Worm (Caenorhabditis elegans) whole organism, L3 larva: ENCODE data around the gene sid-2.

Experiments used
- R02D3.7 ChIP-seq: fragments of 150-350 bp; optimal IDR thresholded peaks from 2 replicates; lab custom pipeline; 2014; ENCODE audit warnings: missing biosample characterization, missing genetic modification characterization
- ZK546.5 ChIP-seq: sonication (generic microtip); optimal IDR thresholded peaks from 2 replicates; lab custom pipeline; 2017; ENCODE audit warnings: missing biosample characterization, missing genetic modification characterization
- aly-2 ChIP-seq: fragments of 150-350 bp; optimal IDR thresholded peaks from 2 replicates; lab custom pipeline; 2014; ENCODE audit warnings: missing biosample characterization, missing genetic modification characterization
- ceh-16 ChIP-seq: sonication (generic microtip); optimal IDR thresholded peaks from 2 replicates; lab custom pipeline; 2017; ENCODE audit warnings: missing biosample characterization, missing genetic modification characterization
- ceh-28 ChIP-seq: fragments of 150-350 bp; optimal IDR thresholded peaks from 2 replicates; lab custom pipeline; 2014; ENCODE audit warnings: missing biosample characterization, missing genetic modification reagents, missing genetic modification characterization
- ceh-82 ChIP-seq: fragments of 150-350 bp; optimal IDR thresholded peaks from 2 replicates; lab custom pipeline; 2014; ENCODE audit warnings: missing biosample characterization, missing genetic modification characterization
- egl-27 ChIP-seq: sonication (generic microtip); optimal IDR thresholded peaks from 4 replicates; lab custom pipeline; 2017; ENCODE audit warnings: missing biosample characterization, missing genetic modification reagents, missing genetic modification characterization
- egl-5 ChIP-seq: fragments of 150-350 bp; optimal IDR thresholded peaks from 2 replicates; lab custom pipeline; 2017; ENCODE audit warnings: missing biosample characterization, missing genetic modification reagents, missing genetic modification characterization, inconsistent platforms
- elt-2 ChIP-seq: sonication (generic microtip); optimal IDR thresholded peaks from 2 replicates; lab custom pipeline; 2016; ENCODE audit warnings: missing genetic modification reagents, mild to moderate bottlenecking, missing genetic modification characterization, missing compliant biosample characterization
- elt-3 ChIP-seq, 3 experiments: fragments of 150-350 bp in 1 of 3; sonication (generic microtip) in 2 of 3; optimal IDR thresholded peaks; 2 replicates in 2 of 3; 4 replicates in 1 of 3; lab custom pipeline; 2014 to 2017; ENCODE audit warnings: missing biosample characterization in 3 of 3, missing genetic modification characterization in 3 of 3
- eor-1 ChIP-seq, 2 experiments: fragments of 150-350 bp; optimal IDR thresholded peaks; 2 replicates each; lab custom pipeline; 2014 to 2018; ENCODE audit warnings: missing biosample characterization in 2 of 2, missing genetic modification characterization in 2 of 2
- fkh-10 ChIP-seq: sonication (generic microtip); optimal IDR thresholded peaks from 2 replicates; lab custom pipeline; 2017; ENCODE audit warnings: missing biosample characterization, missing genetic modification reagents, missing genetic modification characterization
- fkh-2 ChIP-seq: fragments of 150-350 bp; optimal IDR thresholded peaks from 2 replicates; lab custom pipeline; 2014; ENCODE audit warnings: missing biosample characterization, missing genetic modification reagents, missing genetic modification characterization
- fos-1 ChIP-seq: fragments of 150-350 bp; optimal IDR thresholded peaks from 2 replicates; lab custom pipeline; 2014; ENCODE audit warnings: missing biosample characterization, missing genetic modification characterization
- hmg-11 ChIP-seq: sonication (generic microtip); optimal IDR thresholded peaks from 2 replicates; lab custom pipeline; 2016; ENCODE audit warnings: missing genetic modification characterization, missing compliant biosample characterization
- jun-1 ChIP-seq: fragments of 150-350 bp; optimal IDR thresholded peaks from 2 replicates; lab custom pipeline; 2014; ENCODE audit warnings: missing biosample characterization, missing genetic modification reagents, missing genetic modification characterization
- lin-15B ChIP-seq: fragments of 150-350 bp; optimal IDR thresholded peaks from 2 replicates; lab custom pipeline; 2014; ENCODE audit warnings: missing biosample characterization, missing genetic modification characterization
- lin-39 ChIP-seq: fragments of 150-350 bp; optimal IDR thresholded peaks from 2 replicates; lab custom pipeline; 2018; ENCODE audit warnings: missing biosample characterization, missing genetic modification reagents, missing genetic modification characterization
- lsy-12 ChIP-seq: sonication (generic microtip); optimal IDR thresholded peaks from 2 replicates; lab custom pipeline; 2016; ENCODE audit warnings: mild to moderate bottlenecking, missing genetic modification characterization, missing compliant biosample characterization
- mdl-1 ChIP-seq: fragments of 150-350 bp; optimal IDR thresholded peaks from 2 replicates; lab custom pipeline; 2014; ENCODE audit warnings: missing biosample characterization, missing genetic modification characterization
- mml-1 ChIP-seq: fragments of 150-350 bp; sonication (generic microtip); optimal IDR thresholded peaks from 3 replicates; lab custom pipeline; 2014; ENCODE audit warnings: missing biosample characterization, missing genetic modification characterization
- nfya-1 ChIP-seq: sonication (generic microtip); optimal IDR thresholded peaks from 2 replicates; lab custom pipeline; 2017; ENCODE audit warnings: missing genetic modification characterization, mild to moderate bottlenecking, missing compliant biosample characterization, antibody characterized with exemption, moderate library complexity; ENCODE audit not compliant: insufficient read depth
- nhr-23 ChIP-seq: fragments of 150-350 bp; optimal IDR thresholded peaks from 2 replicates; lab custom pipeline; 2014; ENCODE audit warnings: missing biosample characterization, missing genetic modification reagents, missing genetic modification characterization
- nhr-237 ChIP-seq: fragments of 150-350 bp; optimal IDR thresholded peaks from 2 replicates; lab custom pipeline; 2014; ENCODE audit warnings: missing biosample characterization, missing genetic modification characterization
- nhr-43 ChIP-seq: sonication (generic microtip); optimal IDR thresholded peaks from 2 replicates; lab custom pipeline; 2016; ENCODE audit warnings: mild to moderate bottlenecking, missing genetic modification characterization, missing compliant biosample characterization; ENCODE audit not compliant: poor library complexity, severe bottlenecking
- nhr-67 ChIP-seq: fragments of 150-350 bp; optimal IDR thresholded peaks from 2 replicates; lab custom pipeline; 2014; ENCODE audit warnings: missing biosample characterization, missing genetic modification characterization
- nhr-76 ChIP-seq: fragments of 150-350 bp; sonication (generic microtip); optimal IDR thresholded peaks from 5 replicates; lab custom pipeline; 2014; ENCODE audit warnings: missing biosample characterization, missing genetic modification characterization
- nhr-77 ChIP-seq: fragments of 150-350 bp; optimal IDR thresholded peaks from 2 replicates; lab custom pipeline; 2014; ENCODE audit warnings: missing biosample characterization, missing genetic modification characterization
- pha-4 ChIP-seq: fragments of 150-350 bp; optimal IDR thresholded peaks from 2 replicates; lab custom pipeline; 2014; ENCODE audit warnings: missing biosample characterization, missing genetic modification reagents, missing genetic modification characterization
- pqm-1 ChIP-seq: fragments of 150-350 bp; optimal IDR thresholded peaks from 2 replicates; lab custom pipeline; 2017; ENCODE audit warnings: missing biosample characterization, missing genetic modification characterization, inconsistent platforms
- sea-2 ChIP-seq: fragments of 150-350 bp; sonication (generic microtip); optimal IDR thresholded peaks from 4 replicates; lab custom pipeline; 2014; ENCODE audit warnings: missing biosample characterization, missing genetic modification reagents, missing genetic modification characterization
- skn-1 ChIP-seq: fragments of 150-350 bp; optimal IDR thresholded peaks from 2 replicates; lab custom pipeline; 2014; ENCODE audit warnings: missing biosample characterization, missing genetic modification characterization
- tbx-2 ChIP-seq: sonication (generic microtip); optimal IDR thresholded peaks from 2 replicates; lab custom pipeline; 2016; ENCODE audit warnings: mild to moderate bottlenecking, missing genetic modification characterization, missing compliant biosample characterization
- zag-1 ChIP-seq: fragments of 150-350 bp; optimal IDR thresholded peaks from 2 replicates; lab custom pipeline; 2014; ENCODE audit warnings: missing biosample characterization, missing genetic modification characterization
- ztf-11 ChIP-seq: fragments of 150-350 bp; optimal IDR thresholded peaks from 2 replicates; lab custom pipeline; 2014; ENCODE audit warnings: missing biosample characterization, missing genetic modification characterization
- ztf-4 ChIP-seq: fragments of 150-350 bp; optimal IDR thresholded peaks from 2 replicates; lab custom pipeline; 2014; ENCODE audit warnings: missing biosample characterization, missing genetic modification characterization

sid-2 gene

DNA sequence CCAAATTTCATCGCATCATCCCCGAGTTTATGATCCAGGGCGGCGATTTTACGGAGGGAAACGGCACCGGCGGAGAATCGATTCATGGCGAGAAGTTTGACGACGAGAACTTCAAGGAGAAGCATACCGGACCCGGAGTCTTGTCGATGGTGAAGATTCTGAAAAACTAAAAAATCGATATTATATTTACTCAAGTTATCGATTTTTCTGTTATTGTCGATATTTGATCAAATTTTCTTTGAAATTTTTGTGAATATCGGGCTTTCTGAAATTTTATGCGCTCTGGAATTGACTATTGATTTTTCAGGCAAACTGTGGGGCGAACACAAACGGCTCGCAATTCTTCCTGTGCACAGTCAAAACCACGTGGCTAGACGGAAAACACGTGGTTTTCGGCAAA is 13.9 kb downstream of the sid-2 start:
- peak; percentile 57 for TF ChIP-seq ceh-28 (tag; lab: Kevin White, UChicago)
- TF ChIP-seq tbx-2 = no peak
- TF ChIP-seq nhr-23 (tag; lab: Kevin White, UChicago) = no peak
- no peak for TF ChIP-seq skn-1
- no peak for TF ChIP-seq aly-2 (tag; lab: Kevin White, UChicago)
- no peak for TF ChIP-seq nhr-77 (tag; lab: Kevin White, UChicago)

DNA sequence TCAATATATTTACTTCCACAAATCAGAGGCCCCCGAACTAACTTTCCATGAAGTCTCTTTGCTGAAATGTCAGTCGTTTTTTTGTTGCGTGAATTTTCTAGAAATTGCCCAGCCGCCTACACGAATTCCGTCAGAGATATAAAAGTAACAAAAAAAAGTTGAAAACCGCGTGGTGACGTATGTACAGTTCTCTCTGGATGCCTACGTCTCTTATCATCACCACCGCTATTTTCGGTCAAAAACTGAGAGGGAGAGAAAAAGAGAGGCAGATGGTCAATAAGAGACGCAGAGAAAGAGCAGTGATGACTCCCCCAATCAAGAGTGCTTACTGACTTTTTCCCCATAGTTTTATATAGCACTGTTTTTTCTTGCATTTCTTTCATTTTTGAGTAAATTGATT is 14.8 kb downstream of the sid-2 start:
- TF ChIP-seq pha-4 (tag; lab: Kevin White, UChicago) = peak; percentile 96
- peak; percentile 9 for TF ChIP-seq lsy-12 (tag; lab: Kevin White, UChicago)
- TF ChIP-seq jun-1 (tag; lab: Kevin White, UChicago) = peak; percentile 10
- no peak for TF ChIP-seq ztf-11 (tag; lab: Kevin White, UChicago)
- TF ChIP-seq ceh-28 (tag; lab: Kevin White, UChicago) = peak; percentile 51
- TF ChIP-seq nhr-43 (tag; lab: Kevin White, UChicago) = peak; percentile 9
- TF ChIP-seq egl-27 (tag; lab: Kevin White, UChicago) = peak; percentile 52
- no peak for TF ChIP-seq ztf-4 (tag; lab: Kevin White, UChicago)
- peak; percentile 74 for TF ChIP-seq elt-2 (tag; lab: Kevin White, UChicago)
- TF ChIP-seq skn-1 = peak; percentile 72
- no peak for TF ChIP-seq zag-1 (tag; lab: Kevin White, UChicago)
- peak; percentile 61 for TF ChIP-seq pqm-1 (tag; lab: Kevin White, UChicago)
- TF ChIP-seq nfya-1 = peak; percentile 52

DNA sequence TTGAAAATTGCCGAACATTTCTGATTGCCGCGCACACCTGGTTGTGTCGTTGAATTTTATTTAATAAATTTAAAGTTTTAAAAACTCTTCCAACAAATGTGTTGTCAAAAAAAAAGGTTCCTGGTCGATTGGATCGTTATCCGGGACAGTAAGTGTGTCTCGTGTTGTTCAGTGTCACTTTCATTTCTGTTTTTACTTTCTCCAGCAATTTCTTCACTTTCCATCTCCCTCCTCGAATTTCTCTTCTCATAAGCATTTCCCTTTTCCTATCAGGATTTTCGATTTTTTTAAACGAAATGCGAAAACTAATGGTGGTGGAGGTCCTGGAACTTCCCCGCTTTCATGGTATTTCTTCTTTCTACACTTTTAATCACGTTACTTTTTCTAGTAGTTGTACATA is 16.3 kb downstream of the sid-2 start:
- no peak for TF ChIP-seq ceh-82
- TF ChIP-seq nhr-23 (tag; lab: Kevin White, UChicago) = peak; percentile 14
- no peak for TF ChIP-seq sea-2 (GFP tag; lab: Kevin White, UChicago)
- no peak for TF ChIP-seq elt-2 (tag; lab: Kevin White, UChicago)
- TF ChIP-seq nhr-67 (tag; lab: Kevin White, UChicago) = no peak
- no peak for TF ChIP-seq fkh-10 (GFP tag; lab: Kevin White, UChicago)

DNA sequence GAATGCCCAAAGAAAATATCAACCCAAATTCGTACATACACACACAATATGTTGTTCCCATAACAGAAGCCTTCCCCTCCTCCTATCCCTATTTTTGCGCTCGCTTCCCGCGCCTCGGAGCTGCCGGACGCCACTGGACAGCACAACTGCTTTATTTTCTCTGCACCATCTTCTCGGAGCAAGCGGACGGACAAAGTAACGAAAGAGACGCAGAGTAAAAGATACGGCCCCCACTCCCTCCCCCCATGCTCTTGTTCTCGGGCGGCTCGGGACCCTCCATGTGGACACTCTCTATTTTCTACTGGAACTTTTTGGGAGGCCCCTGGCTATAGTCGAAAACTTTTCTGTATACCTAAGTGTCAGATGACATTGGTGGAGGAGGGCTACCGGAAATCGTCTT is 18.6 kb downstream of the sid-2 start:
- TF ChIP-seq fos-1 (tag; lab: Kevin White, UChicago) = no peak
- no peak for TF ChIP-seq skn-1
- no peak for TF ChIP-seq nhr-23 (tag; lab: Kevin White, UChicago)
- TF ChIP-seq hmg-11 = peak; percentile 60
- TF ChIP-seq ceh-28 (tag; lab: Kevin White, UChicago) = no peak
- TF ChIP-seq fkh-10 (GFP tag; lab: Kevin White, UChicago) = peak; percentile 0
- TF ChIP-seq pha-4 (tag; lab: Kevin White, UChicago) = no peak
- TF ChIP-seq nhr-77 (tag; lab: Kevin White, UChicago) = no peak
- no peak for TF ChIP-seq ztf-11 (tag; lab: Kevin White, UChicago)
- TF ChIP-seq egl-5 (tag; lab: Kevin White, UChicago) = no peak
- TF ChIP-seq lin-15B (tag; lab: Kevin White, UChicago) = peak; percentile 22
- no peak for TF ChIP-seq nhr-76 (tag; lab: Kevin White, UChicago)
- peak; percentile 51 for TF ChIP-seq lin-39 (tag; lab: Kevin White, UChicago)
- no peak for TF ChIP-seq mdl-1
- TF ChIP-seq ZK546.5 (tag; lab: Kevin White, UChicago) = no peak
- no peak for TF ChIP-seq tbx-2
- peak; percentile 67 for TF ChIP-seq nfya-1
- TF ChIP-seq, all 47 proteins: peak for 5

DNA sequence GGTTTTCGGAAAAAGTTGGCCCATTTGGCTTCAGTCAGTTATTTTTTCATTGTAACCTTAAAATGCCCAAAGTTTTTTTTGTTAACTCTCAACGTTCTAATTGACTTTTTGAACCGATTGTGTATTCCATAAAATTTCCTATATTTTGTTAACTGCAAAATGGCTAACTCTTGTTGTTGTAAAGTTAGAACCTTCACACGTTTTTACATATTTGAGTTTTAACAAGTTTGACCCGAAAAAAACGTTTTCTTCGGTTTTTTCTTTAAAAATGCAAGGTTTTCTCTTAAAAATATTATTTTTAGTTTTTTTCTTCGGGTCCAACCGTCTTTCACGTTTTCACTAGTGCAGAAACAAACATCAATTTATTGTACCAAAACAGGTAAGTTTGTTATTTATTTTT is 22.4 kb downstream of the sid-2 start, which contains the start of gene lit-1:
lit-1 (plus strand) TSS at position 301 of the 400 bp plus-strand sequence.
- TF ChIP-seq nhr-76 (tag; lab: Kevin White, UChicago) = no peak
- TF ChIP-seq lin-39 (tag; lab: Kevin White, UChicago) = no peak
- TF ChIP-seq ztf-11 (tag; lab: Kevin White, UChicago) = no peak
- TF ChIP-seq ceh-82 = no peak
- TF ChIP-seq elt-3 (tag; optimal IDR thresholded peaks at IDR 0.05; lab: Kevin White, UChicago) = no peak
- TF ChIP-seq lin-15B (tag; lab: Kevin White, UChicago) = no peak
- no peak for TF ChIP-seq nhr-237 (tag; lab: Kevin White, UChicago)
- TF ChIP-seq ztf-4 (tag; lab: Kevin White, UChicago) = no peak
- TF ChIP-seq fkh-10 (GFP tag; lab: Kevin White, UChicago) = no peak
- no peak for TF ChIP-seq zag-1 (tag; lab: Kevin White, UChicago)
- TF ChIP-seq fkh-2 (tag; lab: Kevin White, UChicago) = no peak
- TF ChIP-seq nhr-77 (tag; lab: Kevin White, UChicago) = no peak
- no peak for TF ChIP-seq ceh-16
- no peak for TF ChIP-seq skn-1
- TF ChIP-seq aly-2 (tag; lab: Kevin White, UChicago) = no peak
- TF ChIP-seq mml-1 (tag; lab: Kevin White, UChicago) = no peak
- TF ChIP-seq nfya-1 = no peak
- TF ChIP-seq eor-1 (tag; optimal IDR thresholded peaks at IDR 0.05; lab: Kevin White, UChicago) = no peak
- TF ChIP-seq R02D3.7 (tag; lab: Kevin White, UChicago) = no peak
- TF ChIP-seq, all 47 proteins: peak for 0
